Fruit fly (Drosophila melanogaster) whole organism, embryonic: ENCODE measurements around the gene trx.
A peak's percentile ranks its signal among the peaks of the same experiment; 100 is the strongest.

Experiments used
- Aef1 ChIP-seq: fragments of 200-800 bp; sonication (Bioruptor generic); IDR thresholded peaks from 3 replicates; pipeline ENCODE4 v1.3.6; 2022; ENCODE audit warnings: missing biosample characterization, missing genetic modification characterization
- B-H2 ChIP-seq: fragments of 200-800 bp; sonication (Bioruptor generic); optimal IDR thresholded peaks from 2 replicates; lab custom pipeline; 2018; ENCODE audit warnings: missing biosample characterization, mild to moderate bottlenecking, missing genetic modification characterization
- Blimp-1 ChIP-seq: fragments of 200-800 bp; sonication (Bioruptor generic); optimal IDR thresholded peaks from 3 replicates; lab custom pipeline; 2018; ENCODE audit warnings: missing biosample characterization, missing genetic modification characterization, mild to moderate bottlenecking, moderate library complexity, missing genetic modification reagents
- CG10654 ChIP-seq: fragments of 200-800 bp; sonication (Bioruptor generic); optimal IDR thresholded peaks from 2 replicates; lab custom pipeline; 2016; ENCODE audit warnings: missing biosample characterization, missing genetic modification characterization
- CG13287 ChIP-seq: fragments of 200-800 bp; sonication (Bioruptor generic); IDR thresholded peaks from 2 replicates; pipeline ENCODE4 v1.3.6; 2022; ENCODE audit warnings: missing biosample characterization, missing genetic modification characterization; ENCODE audit not compliant: partially characterized antibody
- CG18262 ChIP-seq: fragments of 200-800 bp; optimal IDR thresholded peaks from 3 replicates; lab custom pipeline; 2019; ENCODE audit warnings: missing biosample characterization, mild to moderate bottlenecking, missing genetic modification characterization, moderate library complexity
- CG31224 ChIP-seq: fragments of 200-800 bp; sonication (Bioruptor generic); IDR thresholded peaks from 2 replicates; pipeline ENCODE4 v1.3.6; 2022; ENCODE audit warnings: missing biosample characterization, missing genetic modification characterization
- CG3163 ChIP-seq: fragments of 200-800 bp; sonication (Bioruptor generic); optimal IDR thresholded peaks from 3 replicates; lab custom pipeline; 2016; ENCODE audit warnings: missing biosample characterization, missing genetic modification characterization
- CG32767 ChIP-seq: fragments of 200-800 bp; sonication (Bioruptor generic); IDR thresholded peaks from 2 replicates; pipeline ENCODE4 v1.3.6; 2022; ENCODE audit warnings: missing biosample characterization, missing genetic modification characterization
- CG34224 ChIP-seq: fragments of 200-800 bp; sonication (Bioruptor generic); IDR thresholded peaks from 3 replicates; pipeline ENCODE4 v1.3.6; 2022; ENCODE audit warnings: missing biosample characterization, missing genetic modification characterization; ENCODE audit not compliant: partially characterized antibody
- CG3995 ChIP-seq: fragments of 200-800 bp; sonication (Bioruptor generic); optimal IDR thresholded peaks from 3 replicates; lab custom pipeline; 2016; ENCODE audit warnings: missing biosample characterization, missing genetic modification characterization
- CG42726 ChIP-seq: fragments of 200-800 bp; sonication (Bioruptor generic); IDR thresholded peaks from 2 replicates; pipeline ENCODE4 v1.3.6; 2022; ENCODE audit warnings: missing biosample characterization, missing genetic modification characterization; ENCODE audit not compliant: partially characterized antibody
- CG4854 ChIP-seq: fragments of 200-800 bp; sonication (Bioruptor generic); optimal IDR thresholded peaks from 2 replicates; lab custom pipeline; 2016; ENCODE audit warnings: missing biosample characterization, missing genetic modification characterization, inconsistent platforms
- CG6813 ChIP-seq: fragments of 200-800 bp; sonication (Bioruptor generic); optimal IDR thresholded peaks from 2 replicates; lab custom pipeline; 2017; ENCODE audit warnings: missing biosample characterization, missing genetic modification characterization, mild to moderate bottlenecking, moderate library complexity, missing genetic modification reagents
- CG7963 ChIP-seq: fragments of 200-800 bp; sonication (Bioruptor generic); IDR thresholded peaks from 3 replicates; pipeline ENCODE4 v1.3.6; 2022; ENCODE audit warnings: missing biosample characterization, missing genetic modification characterization; ENCODE audit not compliant: partially characterized antibody
- CG8089 ChIP-seq: fragments of 200-800 bp; sonication (Bioruptor generic); optimal IDR thresholded peaks from 3 replicates; lab custom pipeline; 2016; ENCODE audit warnings: missing biosample characterization, missing genetic modification characterization
- CrebB ChIP-seq: fragments of 200-800 bp; sonication (Bioruptor generic); optimal IDR thresholded peaks from 3 replicates; lab custom pipeline; 2018; ENCODE audit warnings: missing biosample characterization, mild to moderate bottlenecking, missing genetic modification characterization
- Dek ChIP-seq: fragments of 200-800 bp; sonication (Bioruptor generic); optimal IDR thresholded peaks from 3 replicates; lab custom pipeline; 2019; ENCODE audit warnings: missing biosample characterization, mild to moderate bottlenecking, missing genetic modification characterization, moderate library complexity
- Fer1 ChIP-seq: fragments of 200-800 bp; sonication (Bioruptor generic); optimal IDR thresholded peaks from 2 replicates; lab custom pipeline; 2017; ENCODE audit warnings: missing biosample characterization, mild to moderate bottlenecking, missing genetic modification characterization
- HLH54F ChIP-seq: fragments of 200-800 bp; sonication (Bioruptor generic); optimal IDR thresholded peaks from 3 replicates; lab custom pipeline; 2016; ENCODE audit warnings: missing biosample characterization, missing genetic modification characterization
- Hand ChIP-seq: fragments of 200-800 bp; sonication (Bioruptor generic); optimal IDR thresholded peaks from 2 replicates; lab custom pipeline; 2017; ENCODE audit warnings: mild to moderate bottlenecking, missing biosample characterization, missing genetic modification reagents, missing genetic modification characterization
- Hr3 ChIP-seq: fragments of 200-800 bp; sonication (Bioruptor generic); optimal IDR thresholded peaks from 3 replicates; lab custom pipeline; 2016; ENCODE audit warnings: missing biosample characterization, missing genetic modification characterization
- Hr51 ChIP-seq, 2 experiments: fragments of 200-800 bp; sonication (Bioruptor generic); optimal IDR thresholded peaks; 2 replicates in 1 of 2; 3 replicates in 1 of 2; lab custom pipeline; 2016 to 2018; ENCODE audit warnings: missing biosample characterization in 2 of 2, missing genetic modification characterization in 2 of 2, mild to moderate bottlenecking in 1 of 2, moderate library complexity in 1 of 2
- MESR4 ChIP-seq: fragments of 200-800 bp; sonication (Bioruptor generic); optimal IDR thresholded peaks from 2 replicates; lab custom pipeline; 2018; ENCODE audit warnings: missing biosample characterization, mild to moderate bottlenecking, missing genetic modification characterization, moderate library complexity
- MTF-1 ChIP-seq: fragments of 200-800 bp; sonication (Bioruptor generic); optimal IDR thresholded peaks from 2 replicates; lab custom pipeline; 2018; ENCODE audit warnings: missing biosample characterization, mild to moderate bottlenecking, missing genetic modification characterization, borderline replicate concordance
- Opbp ChIP-seq: fragments of 200-800 bp; sonication (Bioruptor generic); IDR thresholded peaks from 3 replicates; pipeline ENCODE4 v1.3.6; 2022; ENCODE audit warnings: missing biosample characterization, missing genetic modification characterization; ENCODE audit not compliant: partially characterized antibody
- Sry-δ ChIP-seq: fragments of 200-800 bp; sonication (Bioruptor generic); optimal IDR thresholded peaks from 2 replicates; lab custom pipeline; 2016; ENCODE audit warnings: missing biosample characterization, missing genetic modification characterization
- Usf ChIP-seq: fragments of 200-800 bp; sonication (Bioruptor generic); optimal IDR thresholded peaks from 2 replicates; lab custom pipeline; 2017; ENCODE audit warnings: missing genotype, missing biosample characterization, missing genetic modification characterization
- abd-A ChIP-seq: fragments of 200-800 bp; sonication (Bioruptor generic); optimal IDR thresholded peaks from 3 replicates; lab custom pipeline; 2019; ENCODE audit warnings: missing biosample characterization, mild to moderate bottlenecking, missing genetic modification characterization, moderate library complexity
- crp ChIP-seq, 2 experiments: fragments of 200-800 bp; sonication (Bioruptor generic); optimal IDR thresholded peaks; 2 replicates in 1 of 2; 3 replicates in 1 of 2; lab custom pipeline; 2017; ENCODE audit warnings: missing biosample characterization in 2 of 2, missing genetic modification characterization in 2 of 2, mild to moderate bottlenecking in 1 of 2, moderate library complexity in 1 of 2
- eve ChIP-seq, 2 experiments: fragments of >200 bp; optimal IDR thresholded peaks; 2 replicates each; lab custom pipeline; 2017; ENCODE audit warnings: missing biosample characterization in 2 of 2, missing genetic modification characterization in 2 of 2
- gsb ChIP-seq: fragments of 200-800 bp; sonication (Bioruptor generic); IDR thresholded peaks from 2 replicates; pipeline ENCODE4 v1.3.6; 2022; ENCODE audit warnings: missing biosample characterization, missing genetic modification characterization
- her ChIP-seq: fragments of 200-800 bp; sonication (Bioruptor generic); optimal IDR thresholded peaks from 2 replicates; lab custom pipeline; 2016; ENCODE audit warnings: missing biosample characterization, missing genetic modification characterization
- ind ChIP-seq: fragments of 200-800 bp; sonication (Bioruptor generic); optimal IDR thresholded peaks from 3 replicates; lab custom pipeline; 2016; ENCODE audit warnings: missing biosample characterization, missing genetic modification characterization
- lilli ChIP-seq: fragments of 200-800 bp; sonication (Bioruptor generic); optimal IDR thresholded peaks from 3 replicates; lab custom pipeline; 2016; ENCODE audit warnings: missing biosample characterization, missing genetic modification characterization
- mam ChIP-seq: fragments of 200-800 bp; sonication (Bioruptor generic); optimal IDR thresholded peaks from 3 replicates; lab custom pipeline; 2016; ENCODE audit warnings: missing biosample characterization, missing genetic modification characterization
- nom ChIP-seq: fragments of 200-800 bp; sonication (Bioruptor generic); optimal IDR thresholded peaks from 2 replicates; lab custom pipeline; 2017; ENCODE audit warnings: missing biosample characterization, missing genetic modification characterization, mild to moderate bottlenecking, moderate library complexity, missing genetic modification reagents
- pnt ChIP-seq: fragments of 200-800 bp; sonication (Bioruptor generic); optimal IDR thresholded peaks from 3 replicates; lab custom pipeline; 2016; ENCODE audit warnings: missing biosample characterization, missing genetic modification characterization
- repo ChIP-seq: fragments of 200-800 bp; sonication (Bioruptor generic); optimal IDR thresholded peaks from 2 replicates; lab custom pipeline; 2016; ENCODE audit warnings: missing biosample characterization, missing genetic modification characterization
- row ChIP-seq: fragments of 200-800 bp; sonication (Bioruptor generic); IDR thresholded peaks from 3 replicates; pipeline ENCODE4 v1.3.6; 2022; ENCODE audit warnings: missing biosample characterization, missing genetic modification characterization
- scrt ChIP-seq: fragments of 200-800 bp; sonication (Bioruptor generic); optimal IDR thresholded peaks from 2 replicates; lab custom pipeline; 2018; ENCODE audit warnings: missing biosample characterization, mild to moderate bottlenecking, missing genetic modification characterization, moderate library complexity
- sd ChIP-seq: fragments of 200-800 bp; sonication (Bioruptor generic); optimal IDR thresholded peaks from 3 replicates; lab custom pipeline; 2018; ENCODE audit warnings: missing biosample characterization, mild to moderate bottlenecking, missing genetic modification characterization, moderate library complexity
- sob ChIP-seq: fragments of 200-800 bp; sonication (Bioruptor generic); IDR thresholded peaks from 2 replicates; pipeline ENCODE4 v1.3.6; 2022; ENCODE audit warnings: missing biosample characterization, missing genetic modification characterization
- sug ChIP-seq: fragments of 200-800 bp; optimal IDR thresholded peaks from 2 replicates; lab custom pipeline; 2019; ENCODE audit warnings: missing biosample characterization, mild to moderate bottlenecking, missing genetic modification characterization, moderate library complexity
- tin ChIP-seq: fragments of 200-800 bp; sonication (Bioruptor generic); optimal IDR thresholded peaks from 3 replicates; lab custom pipeline; 2016; ENCODE audit warnings: missing biosample characterization, missing genetic modification characterization
- tll ChIP-seq, 2 experiments: fragments of 200-800 bp in 1 of 2; fragments of >200 bp in 1 of 2; sonication (Bioruptor generic) in 1 of 2; optimal IDR thresholded peaks; 2 replicates each; lab custom pipeline; 2017 to 2019; ENCODE audit warnings: missing biosample characterization in 2 of 2, missing genetic modification characterization in 2 of 2, mild to moderate bottlenecking in 1 of 2, moderate library complexity in 1 of 2
- trem ChIP-seq: fragments of 200-800 bp; optimal IDR thresholded peaks from 3 replicates; lab custom pipeline; 2019; ENCODE audit warnings: missing biosample characterization, mild to moderate bottlenecking, missing genetic modification characterization, moderate library complexity
- ttk ChIP-seq: fragments of 200-800 bp; sonication (Bioruptor generic); IDR thresholded peaks from 2 replicates; pipeline ENCODE4 v2.1.2; 2022; ENCODE audit warnings: missing biosample characterization, missing genetic modification characterization

The trx gene

DNA sequence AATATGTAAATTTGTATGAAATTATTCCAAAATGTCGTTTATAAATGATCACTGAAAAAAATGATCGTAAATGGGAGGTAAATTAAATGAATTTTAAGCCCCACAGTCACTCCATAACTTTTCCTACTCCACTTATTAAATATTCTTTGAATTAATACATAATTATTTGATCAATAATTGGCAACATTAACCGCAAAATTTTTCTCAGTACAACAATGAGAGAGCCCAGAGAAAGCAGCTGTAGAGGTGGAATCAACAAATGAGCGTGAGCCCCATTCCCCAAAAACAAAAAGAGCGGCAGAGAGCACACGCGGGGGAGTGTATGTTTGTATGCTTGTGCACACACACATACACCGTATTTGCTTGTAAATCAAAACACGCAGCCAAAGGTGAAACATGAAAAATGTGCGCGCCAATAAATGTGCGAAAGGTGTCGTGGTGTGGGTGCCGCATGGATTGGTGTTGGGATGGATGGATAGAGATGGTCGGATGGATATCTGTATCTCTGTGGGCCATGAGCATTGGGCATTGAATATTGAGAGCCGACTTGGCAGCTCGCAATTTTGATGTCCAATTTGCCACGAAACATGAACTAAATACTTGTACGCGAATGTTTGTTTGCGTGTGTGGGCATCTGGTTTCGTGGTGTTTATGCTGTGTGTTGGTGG lies 2.8 kb downstream of the trx start (continued):
- peak; percentile 96 for TF ChIP-seq CG4854 (GFP tag; lab: Kevin White, UChicago)
- TF ChIP-seq CG42726 (GFP tag; lab: Robert Waterston, UW), result no peak
- peak; percentile 94 for TF ChIP-seq B-H2 (GFP tag; lab: Kevin White, UChicago)
- peak; percentile 95 to 99 for TF ChIP-seq Hr51 (GFP tag; optimal IDR thresholded peaks at IDR 0.05; lab: Kevin White, UChicago)
- no peak for TF ChIP-seq CG32767 (GFP tag; lab: Robert Waterston, UW)
- TF ChIP-seq tin (GFP tag; lab: Kevin White, UChicago), result peak; percentile 98
- peak; percentile 97 for TF ChIP-seq sd (tag; lab: Kevin White, UChicago)
- peak; percentile 89 for TF ChIP-seq CG8089 (GFP tag; lab: Kevin White, UChicago)
- peak; percentile 95 for TF ChIP-seq mam (GFP tag; lab: Kevin White, UChicago)
- no peak for TF ChIP-seq gsb (GFP tag; lab: Robert Waterston, UW)
- peak; percentile 83 for TF ChIP-seq repo (GFP tag; lab: Kevin White, UChicago)
- peak; percentile 95 for TF ChIP-seq trem (tag; lab: Kevin White, UChicago)
- TF ChIP-seq Dek (tag; lab: Kevin White, UChicago), result peak; percentile 99
- peak; percentile 58 for TF ChIP-seq CG3163 (GFP tag; lab: Kevin White, UChicago)
- peak; percentile 73 for TF ChIP-seq MESR4
- TF ChIP-seq Aef1 (GFP tag; lab: Robert Waterston, UW), result no peak
- peak; percentile 98 for TF ChIP-seq CG6813 (GFP tag; lab: Kevin White, UChicago)
- peak; percentile 91 for TF ChIP-seq pnt
- no peak for TF ChIP-seq CG34224 (GFP tag; lab: Robert Waterston, UW)
- peak in 1 of 2 experiments; percentile 23 for TF ChIP-seq tll (GFP tag; optimal IDR thresholded peaks at IDR 0.05; lab: Kevin White, UChicago)
- peak; percentile 51 for TF ChIP-seq her (GFP tag; lab: Kevin White, UChicago)
- TF ChIP-seq Sry-δ (GFP tag; lab: Kevin White, UChicago), result peak; percentile 28
- TF ChIP-seq MTF-1 (GFP tag; lab: Kevin White, UChicago), result peak; percentile 94
- TF ChIP-seq Fer1 (GFP tag; lab: Kevin White, UChicago), result peak; percentile 98
- peak; percentile 97 for TF ChIP-seq Usf (GFP tag; lab: Kevin White, UChicago)
- TF ChIP-seq CG10654 (GFP tag; lab: Kevin White, UChicago), result peak; percentile 98
- peak; percentile 98 for TF ChIP-seq scrt
- TF ChIP-seq HLH54F (GFP tag; lab: Kevin White, UChicago), result peak; percentile 95
- no peak for TF ChIP-seq CG13287 (GFP tag; lab: Robert Waterston, UW)
- TF ChIP-seq CG18262 (tag; lab: Kevin White, UChicago), result peak; percentile 99
- TF ChIP-seq CG7963, result no peak
- peak; percentile 81 for TF ChIP-seq CG3995 (GFP tag; lab: Kevin White, UChicago)
- TF ChIP-seq Blimp-1 (GFP tag; lab: Kevin White, UChicago), result peak; percentile 98
- TF ChIP-seq sob, result no peak
- TF ChIP-seq ttk, result no peak
- TF ChIP-seq abd-A, result peak; percentile 99
- no peak for TF ChIP-seq row (GFP tag; lab: Robert Waterston, UW)
- peak; percentile 98 for TF ChIP-seq ind (GFP tag; lab: Kevin White, UChicago)
- no peak for TF ChIP-seq CG31224
- TF ChIP-seq lilli (GFP tag; lab: Kevin White, UChicago), result peak; percentile 98
- TF ChIP-seq Hr3, result peak; percentile 99
- TF ChIP-seq eve (GFP tag; optimal IDR thresholded peaks at IDR 0.05; lab: Kevin White, UChicago), result peak in 1 of 2 experiments; percentile 99
- TF ChIP-seq sug (tag; lab: Kevin White, UChicago), result peak; percentile 96
- peak; percentile 28 to 75 for TF ChIP-seq crp (GFP tag; optimal IDR thresholded peaks at IDR 0.05; lab: Kevin White, UChicago)
- TF ChIP-seq nom (GFP tag; lab: Kevin White, UChicago), result peak; percentile 60
- no peak for TF ChIP-seq Opbp (GFP tag; lab: Robert Waterston, UW)
- peak; percentile 98 for TF ChIP-seq CrebB (tag; lab: Kevin White, UChicago)
- peak; percentile 96 for TF ChIP-seq Hand
